Worm (Caenorhabditis elegans): Measurements from ENCODE around the gene F52C9.5.

Gene F52C9.5

ce11 chrIII:5285484-5285883, 16.5 kb upstream of the F52C9.5 start:
- TF ChIP-seq ets-7 (tag; optimal IDR thresholded peaks at IDR 0.05) (no peak), tbx-37 (GFP tag; conservative IDR thresholded peaks at IDR 0.05) (no peak), aly-1 (tag; optimal IDR thresholded peaks at IDR 0.05) (no peak), flt-1 (GFP tag; IDR thresholded peaks at IDR 0.05) (no peak), ceh-13 (GFP tag; optimal IDR thresholded peaks at IDR 0.05) (no peak), sea-1 (GFP tag; conservative IDR thresholded peaks at IDR 0.05) (no peak)

- TF ChIP-seq hmg-4 (GFP tag; optimal IDR thresholded peaks at IDR 0.05) (no peak), flt-1 (GFP tag; IDR thresholded peaks at IDR 0.05) (no peak), ceh-13 (GFP tag; optimal IDR thresholded peaks at IDR 0.05) (no peak), aly-1 (tag; optimal IDR thresholded peaks at IDR 0.05) (no peak), ceh-36 (tag; optimal IDR thresholded peaks at IDR 0.05) (no peak), tbx-11 (GFP tag; IDR thresholded peaks at IDR 0.05) (no peak), B0310.2 (tag; optimal IDR thresholded peaks at IDR 0.05) (no peak), pes-1 (GFP tag; IDR thresholded peaks at IDR 0.05) (no peak), ets-7 (tag; optimal IDR thresholded peaks at IDR 0.05) (no peak), tra-4 (tag; optimal IDR thresholded peaks at IDR 0.05) (no peak), sea-1 (GFP tag; conservative IDR thresholded peaks at IDR 0.05) (no peak), tbx-37 (GFP tag; conservative IDR thresholded peaks at IDR 0.05) (no peak), F13C5.2 (tag; optimal IDR thresholded peaks at IDR 0.05) (no peak), scrt-1 (GFP tag; IDR thresholded peaks at IDR 0.05) (no peak), ama-1 (optimal IDR thresholded peaks at IDR 0.05) (no peak), hnd-1 (tag; optimal IDR thresholded peaks at IDR 0.05) (no peak), hmbx-1 (tag; optimal IDR thresholded peaks at IDR 0.05) (no peak)
These were observed 15.8 kb upstream of the F52C9.5 start, which contains the start of gene ZC395.11 for ce11 chrIII:5286205-5286604. Gene ZC395.11, minus strand, starts transcription at chrIII:5286305.

- TF ChIP-seq flt-1 (GFP tag; IDR thresholded peaks at IDR 0.05) (no peak), aly-1 (tag; optimal IDR thresholded peaks at IDR 0.05) (no peak), hnd-1 (tag; optimal IDR thresholded peaks at IDR 0.05) (no peak), F13C5.2 (tag; optimal IDR thresholded peaks at IDR 0.05) (no peak), ets-7 (tag; optimal IDR thresholded peaks at IDR 0.05) (no peak), sea-1 (GFP tag; conservative IDR thresholded peaks at IDR 0.05) (no peak), tra-4 (tag; optimal IDR thresholded peaks at IDR 0.05) (no peak), ama-1 (optimal IDR thresholded peaks at IDR 0.05) (no peak), hmg-4 (GFP tag; optimal IDR thresholded peaks at IDR 0.05) (no peak), B0310.2 (tag; optimal IDR thresholded peaks at IDR 0.05) (no peak), tbx-37 (GFP tag; conservative IDR thresholded peaks at IDR 0.05) (no peak)
These were observed 14.1 kb upstream of the F52C9.5 start, which contains the start of gene T15B12.1 for ce11 chrIII:5287877-5288276. Gene T15B12.1, plus strand, starts transcription at chrIII:5288177.

ce11 chrIII:5290230-5290629, 11.8 kb upstream of the F52C9.5 start:
- TF ChIP-seq ceh-36 (tag; optimal IDR thresholded peaks at IDR 0.05) (no peak), flt-1 (GFP tag; IDR thresholded peaks at IDR 0.05) (no peak), hmbx-1 (tag; optimal IDR thresholded peaks at IDR 0.05) (no peak), F13C5.2 (tag; optimal IDR thresholded peaks at IDR 0.05) (no peak)

ce11 chrIII:5291281-5291680, 10.7 kb upstream of the F52C9.5 start:
- TF ChIP-seq sea-1 (GFP tag; conservative IDR thresholded peaks at IDR 0.05) (no peak), B0310.2 (tag; optimal IDR thresholded peaks at IDR 0.05) (no peak), tra-4 (tag; optimal IDR thresholded peaks at IDR 0.05) (no peak), hmbx-1 (tag; optimal IDR thresholded peaks at IDR 0.05) (no peak), hnd-1 (tag; optimal IDR thresholded peaks at IDR 0.05) (no peak), tbx-11 (GFP tag; IDR thresholded peaks at IDR 0.05) (no peak)

- TF ChIP-seq pes-1 (GFP tag; IDR thresholded peaks at IDR 0.05) (no peak), sea-1 (GFP tag; conservative IDR thresholded peaks at IDR 0.05) (no peak), ets-7 (tag; optimal IDR thresholded peaks at IDR 0.05) (no peak), hmg-4 (GFP tag; optimal IDR thresholded peaks at IDR 0.05) (no peak), tra-4 (tag; optimal IDR thresholded peaks at IDR 0.05) (no peak), tbx-11 (GFP tag; IDR thresholded peaks at IDR 0.05) (no peak), flt-1 (GFP tag; IDR thresholded peaks at IDR 0.05) (no peak), aly-1 (tag; optimal IDR thresholded peaks at IDR 0.05) (no peak), ceh-36 (tag; optimal IDR thresholded peaks at IDR 0.05) (no peak), ceh-13 (GFP tag; optimal IDR thresholded peaks at IDR 0.05) (no peak), hnd-1 (tag; optimal IDR thresholded peaks at IDR 0.05) (no peak), tbx-37 (GFP tag; conservative IDR thresholded peaks at IDR 0.05) (no peak), hmbx-1 (tag; optimal IDR thresholded peaks at IDR 0.05) (no peak), F13C5.2 (tag; optimal IDR thresholded peaks at IDR 0.05) (no peak), B0310.2 (tag; optimal IDR thresholded peaks at IDR 0.05) (no peak), ama-1 (optimal IDR thresholded peaks at IDR 0.05) (no peak)
These were observed 7.7 kb upstream of the F52C9.5 start for ce11 chrIII:5294281-5294680.

ce11 chrIII:5294867-5295266, 7.2 kb upstream of the F52C9.5 start:
- TF ChIP-seq F13C5.2 (tag; optimal IDR thresholded peaks at IDR 0.05) = peak; percentile 79
- TF ChIP-seq tra-4 (tag; optimal IDR thresholded peaks at IDR 0.05) = peak; percentile 80
- TF ChIP-seq tbx-11 (GFP tag; IDR thresholded peaks at IDR 0.05) = peak; percentile 93
- TF ChIP-seq hnd-1 (tag; optimal IDR thresholded peaks at IDR 0.05) = peak; percentile 78
- peak; percentile 95 for TF ChIP-seq flt-1 (GFP tag; IDR thresholded peaks at IDR 0.05)
- TF ChIP-seq ets-7 (tag; optimal IDR thresholded peaks at IDR 0.05) = peak; percentile 75
- peak; percentile 90 for TF ChIP-seq ceh-36 (tag; optimal IDR thresholded peaks at IDR 0.05)
- peak; percentile 97 for TF ChIP-seq hmg-4 (GFP tag; optimal IDR thresholded peaks at IDR 0.05)
- no peak for TF ChIP-seq ama-1 (optimal IDR thresholded peaks at IDR 0.05)
- TF ChIP-seq pes-1 (GFP tag; IDR thresholded peaks at IDR 0.05) = peak; percentile 95
- peak; percentile 94 for TF ChIP-seq scrt-1 (GFP tag; IDR thresholded peaks at IDR 0.05)
- TF ChIP-seq B0310.2 (tag; optimal IDR thresholded peaks at IDR 0.05) = peak; percentile 90
- peak; percentile 61 for TF ChIP-seq ceh-13 (GFP tag; optimal IDR thresholded peaks at IDR 0.05)
- TF ChIP-seq tbx-37 (GFP tag; conservative IDR thresholded peaks at IDR 0.05) = peak; percentile 93
- TF ChIP-seq aly-1 (tag; optimal IDR thresholded peaks at IDR 0.05) = peak; percentile 92
- peak; percentile 47 for TF ChIP-seq hmbx-1 (tag; optimal IDR thresholded peaks at IDR 0.05)
- TF ChIP-seq sea-1 (GFP tag; conservative IDR thresholded peaks at IDR 0.05) = peak; percentile 94

- TF ChIP-seq tbx-37 (GFP tag; conservative IDR thresholded peaks at IDR 0.05) (no peak), tra-4 (tag; optimal IDR thresholded peaks at IDR 0.05) (no peak), F13C5.2 (tag; optimal IDR thresholded peaks at IDR 0.05) (no peak), ama-1 (optimal IDR thresholded peaks at IDR 0.05) (no peak), tbx-11 (GFP tag; IDR thresholded peaks at IDR 0.05) (no peak), hmg-4 (GFP tag; optimal IDR thresholded peaks at IDR 0.05) (no peak), pes-1 (GFP tag; IDR thresholded peaks at IDR 0.05) (no peak), sea-1 (GFP tag; conservative IDR thresholded peaks at IDR 0.05) (no peak), ets-7 (tag; optimal IDR thresholded peaks at IDR 0.05) (no peak), hmbx-1 (tag; optimal IDR thresholded peaks at IDR 0.05) (no peak), hnd-1 (tag; optimal IDR thresholded peaks at IDR 0.05) (no peak), ceh-13 (GFP tag; optimal IDR thresholded peaks at IDR 0.05) (no peak), scrt-1 (GFP tag; IDR thresholded peaks at IDR 0.05) (no peak), aly-1 (tag; optimal IDR thresholded peaks at IDR 0.05) (no peak), flt-1 (GFP tag; IDR thresholded peaks at IDR 0.05) (no peak), B0310.2 (tag; optimal IDR thresholded peaks at IDR 0.05) (no peak), ceh-36 (tag; optimal IDR thresholded peaks at IDR 0.05) (no peak)
These were observed 2.0 kb downstream of the F52C9.5 start for ce11 chrIII:5304044-5304443.
